Fruit fly (Drosophila melanogaster): ENCODE data around the gene Bin1.

Gene Bin1

DNA sequence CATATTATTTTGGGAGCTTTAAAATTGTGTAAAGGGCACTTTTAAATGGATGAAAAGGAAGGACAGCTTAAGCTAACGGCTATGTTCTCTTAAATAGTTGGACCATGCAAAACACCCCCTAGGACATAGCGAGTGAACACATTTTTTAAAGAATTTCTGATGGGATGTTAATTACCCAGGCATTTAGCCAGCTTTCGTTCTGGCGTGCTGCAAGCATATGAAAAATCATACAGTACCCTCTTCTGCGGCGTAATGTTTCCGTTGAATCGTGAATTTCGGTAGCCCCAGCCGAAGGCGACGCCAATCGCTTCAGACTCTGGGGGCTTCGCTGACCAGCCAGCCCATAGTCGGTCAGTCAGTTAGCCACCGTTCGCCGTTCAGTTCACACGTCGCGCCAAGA, 34.7 kb downstream of the Bin1 start, which contains the start of gene CG6006:
TSS of gene CG6006 (plus strand) at position 301 of the 400 bp plus-strand sequence.
- TF ChIP-seq CG13287 (GFP tag; IDR thresholded peaks at IDR 0.05; ENCODE audit: partially characterized antibody) (no peak), Med (GFP tag) (peak; percentile 28), Rx (GFP tag; IDR thresholded peaks at IDR 0.05) (no peak), Deaf1 (tag; optimal IDR thresholded peaks at IDR 0.05) (peak; percentile 42), CG1024 (GFP tag; IDR thresholded peaks at IDR 0.05) (no peak), Ptx1 (GFP tag; IDR thresholded peaks at IDR 0.05) (no peak), CG16779 (GFP tag; IDR thresholded peaks at IDR 0.05) (no peak)

DNA sequence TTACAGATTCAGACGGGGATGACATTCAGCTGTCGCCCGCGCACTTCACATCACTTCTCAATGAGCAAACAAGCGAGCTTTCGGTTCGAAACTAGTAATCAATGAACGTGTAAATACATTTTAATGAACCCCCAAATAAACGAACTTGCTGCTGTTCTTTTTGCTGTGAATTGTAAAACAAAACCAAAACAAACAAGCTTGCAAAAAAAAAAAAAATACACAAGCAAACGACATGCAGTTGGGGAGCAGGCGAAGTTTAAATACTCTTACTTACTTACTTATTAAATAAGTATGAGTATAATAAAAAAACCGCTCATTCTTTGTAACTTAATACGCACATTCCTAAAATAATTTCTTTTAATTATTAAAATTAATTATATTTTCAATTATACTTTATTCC, 35.1 kb downstream of the Bin1 start:
- TF ChIP-seq Fer2 (tag; optimal IDR thresholded peaks at IDR 0.05) (no peak), Drgx (GFP tag; IDR thresholded peaks at IDR 0.05) (peak; percentile 57), lbe (GFP tag; optimal IDR thresholded peaks at IDR 0.05) (peak; percentile 44), C15 (GFP tag; IDR thresholded peaks at IDR 0.05) (no peak), Rx (GFP tag; IDR thresholded peaks at IDR 0.05) (no peak), ato (GFP tag; IDR thresholded peaks at IDR 0.05; ENCODE audit: partially characterized antibody) (no peak), CG32772 (GFP tag; IDR thresholded peaks at IDR 0.05) (no peak), CG2875 (GFP tag; optimal IDR thresholded peaks at IDR 0.05) (no peak), zfh2 (GFP tag; optimal IDR thresholded peaks at IDR 0.05) (no peak), CG2678 (tag; optimal IDR thresholded peaks at IDR 0.05) (peak; percentile 2), D19A (tag; optimal IDR thresholded peaks at IDR 0.05) (peak; percentile 58), CG5180 (GFP tag; optimal IDR thresholded peaks at IDR 0.05) (no peak), gem (tag; optimal IDR thresholded peaks at IDR 0.05) (peak; percentile 13), BtbVII (GFP tag; optimal IDR thresholded peaks at IDR 0.05) (no peak), nom (GFP tag; optimal IDR thresholded peaks at IDR 0.05) (peak; percentile 24), CG14965 (GFP tag; optimal IDR thresholded peaks at IDR 0.05; ENCODE audit: borderline replicate concordance) (no peak), peb (GFP tag; IDR thresholded peaks at IDR 0.05) (no peak)

DNA sequence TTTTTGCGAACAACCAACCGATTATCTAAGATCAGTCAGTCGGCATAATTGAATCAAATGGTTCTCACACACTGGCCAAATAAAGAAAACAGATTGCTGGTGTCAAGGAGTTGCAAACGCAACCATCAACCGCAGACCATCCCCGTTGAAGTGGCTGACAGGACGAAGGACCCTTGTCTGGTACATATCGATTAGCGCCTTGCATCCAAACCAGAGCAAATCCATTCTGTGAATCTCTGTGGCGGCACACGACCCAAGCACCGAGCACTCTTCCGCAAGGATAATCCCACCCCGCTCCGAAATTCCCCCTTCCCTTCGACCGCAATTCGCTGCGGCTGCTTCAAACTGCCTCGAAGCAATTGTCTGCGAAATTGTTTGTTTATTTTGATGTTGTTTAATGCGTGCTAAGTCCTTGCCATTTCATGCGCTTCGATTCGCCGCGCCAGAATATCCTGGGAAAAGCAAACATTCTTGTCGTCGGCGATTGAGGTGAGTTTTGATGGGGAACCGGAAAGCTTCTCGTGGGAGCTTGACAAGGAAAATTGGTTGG, 35.9 kb downstream of the Bin1 start:
- TF ChIP-seq Fer2 (tag; optimal IDR thresholded peaks at IDR 0.05) = peak; percentile 77
- TF ChIP-seq slbo (GFP tag; IDR thresholded peaks at IDR 0.05) = 0 out of 2 replicates have a peak, but pooled peaks have one; percentile 3
- TF ChIP-seq gsb-n (tag; optimal IDR thresholded peaks at IDR 0.05) = peak; percentile 74
- peak; percentile 65 for TF ChIP-seq onecut (GFP tag; IDR thresholded peaks at IDR 0.05)
- TF ChIP-seq vnd (GFP tag; IDR thresholded peaks at IDR 0.05; ENCODE audit: partially characterized antibody) = 0 out of 3 replicates have a peak, but pooled peaks have one; percentile 27
- TF ChIP-seq CG15269 (tag; optimal IDR thresholded peaks at IDR 0.05) = no peak
- peak; percentile 34 for TF ChIP-seq Hey (tag; optimal IDR thresholded peaks at IDR 0.05)
- 0 out of 2 replicates have a peak, but pooled peaks have one; percentile 29 for TF ChIP-seq toy (GFP tag; IDR thresholded peaks at IDR 0.05)
- peak; percentile 51 for TF ChIP-seq abd-A (tag; optimal IDR thresholded peaks at IDR 0.05)
- TF ChIP-seq tx (GFP tag; optimal IDR thresholded peaks at IDR 0.05) = no peak
- 0 out of 2 replicates have a peak, but pooled peaks have one; percentile 22 for TF ChIP-seq Dref (GFP tag; IDR thresholded peaks at IDR 0.05)
- peak; percentile 48 for TF ChIP-seq pros (GFP tag; optimal IDR thresholded peaks at IDR 0.05)
- no peak for TF ChIP-seq tgo (GFP tag; IDR thresholded peaks at IDR 0.05)
- peak; percentile 18 for TF ChIP-seq oc (tag; optimal IDR thresholded peaks at IDR 0.05)
